Worm (Caenorhabditis elegans): ENCODE data around the gene Y38E10A.22.

Y38E10A.22 gene

ce11 chrII:12677975-12678866, 611 bp upstream of the Y38E10A.22 start (continued):
- TF ChIP-seq ceh-28 (tag; optimal IDR thresholded peaks at IDR 0.05) (peak; percentile 85), nhr-76 (tag; optimal IDR thresholded peaks at IDR 0.05) (no peak), nhr-11 (tag; optimal IDR thresholded peaks at IDR 0.05) (peak; percentile 57)

- no peak for TF ChIP-seq nhr-28 (tag; optimal IDR thresholded peaks at IDR 0.05)
- no peak for TF ChIP-seq ceh-82 (tag; optimal IDR thresholded peaks at IDR 0.05)
Measured at ce11 chrII:12673311-12673710, 4.3 kb downstream of the Y38E10A.22 start.

ce11 chrII:12672512-12672911, 5.1 kb downstream of the Y38E10A.22 start:
- TF ChIP-seq ceh-82 (tag; optimal IDR thresholded peaks at IDR 0.05) (no peak), lsy-12 (tag; optimal IDR thresholded peaks at IDR 0.05) (no peak), lin-15B (tag; optimal IDR thresholded peaks at IDR 0.05) (peak; percentile 14)

DNA sequence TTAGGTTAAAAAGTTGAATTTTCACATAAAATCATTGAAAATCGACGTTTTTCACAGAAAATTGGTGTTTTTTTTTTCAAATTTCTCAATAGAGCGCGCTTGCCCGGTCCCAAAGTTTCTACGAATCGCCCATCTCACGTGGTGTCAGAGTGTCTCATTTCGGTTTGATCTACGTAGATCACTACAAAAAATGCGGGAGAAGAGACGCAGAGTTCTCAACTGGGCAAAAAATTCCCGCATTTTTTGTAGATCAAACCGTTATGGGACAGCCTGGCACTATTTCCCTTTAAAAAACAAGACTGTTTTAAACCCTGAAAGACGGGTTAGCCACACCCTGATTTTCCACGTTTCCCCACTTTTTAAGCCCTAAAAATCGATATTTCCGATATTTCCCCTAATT, 5.7 kb downstream of the Y38E10A.22 start:
- TF ChIP-seq ceh-28 (tag; optimal IDR thresholded peaks at IDR 0.05) (peak; percentile 29), egl-5 (tag; optimal IDR thresholded peaks at IDR 0.05) (no peak)

- peak; percentile 69 for TF ChIP-seq ceh-28 (tag; optimal IDR thresholded peaks at IDR 0.05)
- TF ChIP-seq fkh-2 (tag; optimal IDR thresholded peaks at IDR 0.05), result no peak
- no peak for TF ChIP-seq unc-62 (GFP tag; optimal IDR thresholded peaks at IDR 0.05)
- TF ChIP-seq R02D3.7 (tag; optimal IDR thresholded peaks at IDR 0.05), result no peak
- TF ChIP-seq ceh-9 (tag; optimal IDR thresholded peaks at IDR 0.05), result no peak
- TF ChIP-seq tbx-2 (tag; optimal IDR thresholded peaks at IDR 0.05), result no peak
- no peak for TF ChIP-seq lsy-12 (tag; optimal IDR thresholded peaks at IDR 0.05)
- no peak for TF ChIP-seq aly-2 (tag; optimal IDR thresholded peaks at IDR 0.05)
Measured at ce11 chrII:12670877-12671864, 6.4 kb downstream of the Y38E10A.22 start.

DNA sequence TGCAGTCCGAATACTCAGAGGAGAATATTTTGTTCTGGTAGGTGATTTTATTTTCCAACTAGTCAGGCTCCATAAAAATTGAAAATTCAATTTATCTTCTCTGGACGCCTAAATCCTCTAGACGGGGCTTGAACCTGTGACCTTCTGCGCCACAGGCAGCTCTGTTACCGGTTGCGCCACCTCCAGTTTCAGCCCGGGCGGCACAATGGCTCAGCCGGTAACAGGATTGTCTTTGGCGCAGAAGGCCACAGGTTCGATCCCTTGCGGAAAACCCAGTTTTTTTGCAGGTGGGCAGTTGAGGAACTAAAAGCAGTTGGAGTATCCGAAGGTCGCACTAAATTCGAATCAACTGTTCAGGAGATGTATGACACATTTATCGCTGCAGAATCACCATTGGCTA, 7.7 kb downstream of the Y38E10A.22 start:
- TF ChIP-seq unc-39 (tag; optimal IDR thresholded peaks at IDR 0.05), result no peak
- no peak for TF ChIP-seq ceh-16 (tag; optimal IDR thresholded peaks at IDR 0.05)
- no peak for TF ChIP-seq ceh-28 (tag; optimal IDR thresholded peaks at IDR 0.05)
- no peak for TF ChIP-seq elt-1 (tag; optimal IDR thresholded peaks at IDR 0.05)
- no peak for TF ChIP-seq eor-1 (tag; optimal IDR thresholded peaks at IDR 0.05)
- no peak for TF ChIP-seq fos-1 (tag; optimal IDR thresholded peaks at IDR 0.05)
- TF ChIP-seq fkh-10 (GFP tag; optimal IDR thresholded peaks at IDR 0.05), result no peak
- TF ChIP-seq nhr-11 (tag; optimal IDR thresholded peaks at IDR 0.05), result no peak
- no peak for TF ChIP-seq ama-1 (optimal IDR thresholded peaks at IDR 0.05)
- no peak for TF ChIP-seq zag-1 (tag; optimal IDR thresholded peaks at IDR 0.05)
- no peak for TF ChIP-seq mdl-1 (tag; optimal IDR thresholded peaks at IDR 0.05)
- no peak for TF ChIP-seq jun-1 (tag; optimal IDR thresholded peaks at IDR 0.05)

DNA sequence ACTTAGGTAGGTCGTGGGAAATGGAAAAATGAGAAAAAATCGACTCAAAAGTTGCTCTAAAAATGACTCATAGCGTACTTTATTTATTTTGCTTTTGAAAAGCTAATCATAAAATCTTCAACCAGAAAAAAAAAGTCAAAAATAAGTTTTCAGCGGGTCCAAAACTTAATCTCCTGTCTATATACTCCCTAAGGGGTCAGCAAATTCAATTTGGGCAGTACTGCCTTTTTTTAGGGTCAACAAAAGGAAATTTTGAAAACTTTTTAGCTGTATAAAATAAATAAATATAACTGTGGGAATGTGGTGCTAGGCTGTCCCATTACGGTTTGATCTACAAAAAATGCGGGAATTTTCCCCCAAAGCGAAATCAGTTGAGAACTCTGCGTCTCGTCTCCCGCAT, 8.3 kb downstream of the Y38E10A.22 start:
- TF ChIP-seq eor-1 (tag; optimal IDR thresholded peaks at IDR 0.05), result no peak
- no peak for TF ChIP-seq nfya-1 (tag; optimal IDR thresholded peaks at IDR 0.05; ENCODE audit: insufficient read depth)
- peak; percentile 53 for TF ChIP-seq fkh-10 (GFP tag; optimal IDR thresholded peaks at IDR 0.05)

DNA sequence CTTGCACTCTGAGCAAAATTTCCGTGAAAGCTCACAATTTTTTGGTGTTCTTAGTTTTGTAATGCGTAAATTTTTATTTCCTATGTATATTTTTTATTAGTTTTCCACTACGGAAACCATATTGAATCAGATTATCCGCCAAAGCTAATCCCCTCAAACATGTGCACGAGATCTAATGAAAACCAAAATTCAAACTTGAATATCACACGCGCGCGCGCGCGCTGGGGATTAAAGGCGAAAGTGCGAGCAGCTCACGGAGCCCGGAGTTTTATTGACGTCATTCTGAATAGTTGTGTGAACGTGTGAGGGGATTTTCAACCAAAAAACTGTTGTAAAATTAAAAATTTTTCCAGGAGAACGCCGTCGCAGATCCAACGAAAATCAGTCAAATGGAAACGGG, 8.7 kb downstream of the Y38E10A.22 start:
- TF ChIP-seq skn-1 (tag; optimal IDR thresholded peaks at IDR 0.05), result no peak
- TF ChIP-seq unc-62 (GFP tag; optimal IDR thresholded peaks at IDR 0.05), result no peak
- TF ChIP-seq elt-3 (tag; optimal IDR thresholded peaks at IDR 0.05), result no peak
- no peak for TF ChIP-seq egl-27 (tag; optimal IDR thresholded peaks at IDR 0.05)
